Worm (Caenorhabditis elegans): Measurements from ENCODE around the gene ZK105.14.

Gene ZK105.14

DNA sequence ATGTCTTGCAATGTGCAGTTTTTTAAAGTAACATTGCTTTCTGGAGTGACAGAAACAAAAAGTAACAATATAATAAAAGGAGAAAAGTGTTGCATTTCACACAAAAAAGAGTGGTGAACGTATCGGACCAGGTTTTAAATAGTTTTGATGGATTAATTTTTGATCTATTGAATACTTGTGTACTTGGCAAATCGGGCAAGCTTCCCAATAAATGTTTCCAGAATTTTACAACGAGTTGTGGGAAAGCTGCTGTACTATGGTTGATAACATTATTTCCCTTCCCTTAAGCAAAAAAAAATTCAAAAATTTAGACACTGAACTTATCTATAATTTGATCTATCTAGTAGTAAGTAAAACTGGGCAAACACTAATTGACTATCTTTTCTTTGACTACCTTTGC is 28.5 kb downstream of the ZK105.14 start, which contains the start of gene C12D5.10:
Gene C12D5.10, minus strand, starts transcription at position 101 of the 400 bp plus-strand sequence.
- no peak for TF ChIP-seq unc-62 (GFP tag; optimal IDR thresholded peaks at IDR 0.05)

ce11 chrV:7690637-7691036 is 31.2 kb downstream of the ZK105.14 start:
- TF ChIP-seq unc-62 (GFP tag; optimal IDR thresholded peaks at IDR 0.05): no peak

- TF ChIP-seq unc-62 (GFP tag; optimal IDR thresholded peaks at IDR 0.05): no peak
Observed at ce11 chrV:7689888-7690287, 32.0 kb downstream of the ZK105.14 start, which contains the start of gene C12D5.9. TSS of gene C12D5.9 (minus strand) at chrV:7689988.

ce11 chrV:7686189-7686588 is 35.7 kb downstream of the ZK105.14 start, which contains the start of the genes nhr-94 and nhr-152:
TSS of gene nhr-94 (minus strand) at chrV:7686335.
TSS of gene nhr-152 (plus strand) at chrV:7686350.
- no peak for TF ChIP-seq unc-62 (GFP tag; optimal IDR thresholded peaks at IDR 0.05)

- no peak for TF ChIP-seq unc-62 (GFP tag; optimal IDR thresholded peaks at IDR 0.05)
Observed at ce11 chrV:7683907-7684655, 37.8 kb downstream of the ZK105.14 start, which contains the start of gene sre-11. TSS of gene sre-11 (minus strand) at chrV:7683957.

DNA sequence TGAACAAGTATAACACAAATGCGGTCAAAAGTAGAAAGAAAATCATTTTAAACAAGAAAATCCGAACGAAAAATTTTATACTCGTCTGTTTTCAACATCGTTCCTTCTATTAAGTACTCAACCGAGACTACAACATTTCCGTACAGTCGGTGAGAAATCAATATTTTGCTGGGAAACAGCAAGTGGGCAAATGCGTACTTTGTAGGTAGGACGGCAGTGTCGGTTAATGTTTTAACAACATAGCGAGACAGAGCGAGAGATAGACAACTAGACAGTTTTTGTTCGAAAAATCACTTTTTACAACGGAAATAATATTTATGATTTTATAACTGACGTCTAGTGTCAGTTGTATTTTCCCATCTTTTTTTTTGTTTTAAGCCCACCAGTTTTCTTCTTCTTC is 40.5 kb downstream of the ZK105.14 start, which contains the start of gene cyp-33A1:
Gene cyp-33A1, minus strand, starts transcription at position 72 of the 400 bp plus-strand sequence.
- no peak for TF ChIP-seq unc-62 (GFP tag; optimal IDR thresholded peaks at IDR 0.05)

ce11 chrV:7675904-7676303 is 45.9 kb downstream of the ZK105.14 start, which contains the start of gene C12D5.3:
TSS of gene C12D5.3 (plus strand) at chrV:7676204.
- no peak for TF ChIP-seq unc-62 (GFP tag; optimal IDR thresholded peaks at IDR 0.05)

- TF ChIP-seq unc-62 (GFP tag; optimal IDR thresholded peaks at IDR 0.05): no peak
Observed at ce11 chrV:7672258-7672657, 49.6 kb downstream of the ZK105.14 start, which contains the start of gene C12D5.4. TSS of gene C12D5.4 (plus strand) at chrV:7672558.

Measured in whole organism, dauer.